Fruit fly (Drosophila melanogaster): ENCODE results near the gene CG2218.
A peak's percentile ranks its signal among the peaks of the same experiment; 100 is the strongest.

The CG2218 gene

dm6 chr3R:30449446-30449845 is 21.4 kb upstream of the CG2218 start (continued):
- TF ChIP-seq ftz-f1 (GFP tag; optimal IDR thresholded peaks at IDR 0.05), result peak; percentile 48
- no peak for TF ChIP-seq tup (GFP tag; optimal IDR thresholded peaks at IDR 0.05)
- TF ChIP-seq Med (GFP tag), result peak; percentile 60
- TF ChIP-seq kay (GFP tag; optimal IDR thresholded peaks at IDR 0.05), result no peak
- peak; percentile 66 for TF ChIP-seq sens (GFP tag)
- peak; percentile 8 for TF ChIP-seq cwo (GFP tag; optimal IDR thresholded peaks at IDR 0.05)
- peak; percentile 94 for TF ChIP-seq exex (tag; optimal IDR thresholded peaks at IDR 0.05)
- peak; percentile 54; the same call in 1 of the 2 replicates for TF ChIP-seq GATAe (GFP tag; conservative IDR thresholded peaks at IDR 0.05)
- no peak for TF ChIP-seq wek (GFP tag; optimal IDR thresholded peaks at IDR 0.05)
- TF ChIP-seq Dip3 (GFP tag; optimal IDR thresholded peaks at IDR 0.05), result no peak
- TF ChIP-seq CG17328 (GFP tag; IDR thresholded peaks at IDR 0.05), result no peak
- no peak for TF ChIP-seq CG10654 (GFP tag; optimal IDR thresholded peaks at IDR 0.05)
- 0 out of 2 replicates have a peak, but pooled peaks have one; percentile 5 for TF ChIP-seq crol (GFP tag; IDR thresholded peaks at IDR 0.05)
- TF ChIP-seq CG14965 (GFP tag; optimal IDR thresholded peaks at IDR 0.05; ENCODE audit: borderline replicate concordance), result no peak
- TF ChIP-seq HLH4C (GFP tag; IDR thresholded peaks at IDR 0.05; ENCODE audit: partially characterized antibody), result peak; percentile 8; the same call in 2 of the 3 replicates
- TF ChIP-seq Hmr (GFP tag; optimal IDR thresholded peaks at IDR 0.05), result no peak
- peak; percentile 48 for TF ChIP-seq ERR (GFP tag; optimal IDR thresholded peaks at IDR 0.05)
- TF ChIP-seq Ets65A (GFP tag), result no peak
- TF ChIP-seq CG34376 (GFP tag; optimal IDR thresholded peaks at IDR 0.05), result peak; percentile 26
- no peak for TF ChIP-seq CG18599 (GFP tag; optimal IDR thresholded peaks at IDR 0.05)
- no peak for TF ChIP-seq CG12219 (GFP tag; optimal IDR thresholded peaks at IDR 0.05)
- no peak for TF ChIP-seq CG4707 (GFP tag; optimal IDR thresholded peaks at IDR 0.05)
- TF ChIP-seq Drgx (GFP tag; IDR thresholded peaks at IDR 0.05), result no peak
- no peak for TF ChIP-seq C15 (GFP tag; IDR thresholded peaks at IDR 0.05)

dm6 chr3R:30444946-30445345 is 16.9 kb upstream of the CG2218 start, which contains the start of gene Osi23:
Gene Osi23 (minus strand): TSS chr3R:30445046.
- no peak for TF ChIP-seq CG14710 (tag; optimal IDR thresholded peaks at IDR 0.05)
- no peak for TF ChIP-seq toy (GFP tag; IDR thresholded peaks at IDR 0.05)
- TF ChIP-seq CG13287 (GFP tag; IDR thresholded peaks at IDR 0.05; ENCODE audit: partially characterized antibody), result no peak
- no peak for TF ChIP-seq tin (GFP tag; optimal IDR thresholded peaks at IDR 0.05)
- no peak for TF ChIP-seq CG33213 (GFP tag; optimal IDR thresholded peaks at IDR 0.05)
- TF ChIP-seq CG6254 (GFP tag; optimal IDR thresholded peaks at IDR 0.05), result no peak
- no peak for TF ChIP-seq CG14965 (GFP tag; optimal IDR thresholded peaks at IDR 0.05; ENCODE audit: borderline replicate concordance)
- no peak for TF ChIP-seq CG4282 (GFP tag; optimal IDR thresholded peaks at IDR 0.05)
- no peak for TF ChIP-seq ATbp (GFP tag; optimal IDR thresholded peaks at IDR 0.05)
- no peak for TF ChIP-seq Lhr (GFP tag; optimal IDR thresholded peaks at IDR 0.05)
- no peak for TF ChIP-seq dysf (GFP tag; IDR thresholded peaks at IDR 0.05)
- no peak for TF ChIP-seq CG8388 (GFP tag; optimal IDR thresholded peaks at IDR 0.05)

dm6 chr3R:30443549-30444133 is 15.6 kb upstream of the CG2218 start, which contains the start of gene CG15537:
Gene CG15537 (minus strand): TSS chr3R:30443599.
- TF ChIP-seq CG2889 (GFP tag; IDR thresholded peaks at IDR 0.05), result no peak
- no peak for TF ChIP-seq CG7556 (GFP tag; optimal IDR thresholded peaks at IDR 0.05)
- TF ChIP-seq E2f2 (GFP tag; IDR thresholded peaks at IDR 0.05), result peak; percentile 49; the same call in 1 of the 2 replicates
- no peak for TF ChIP-seq Atf6 (GFP tag; IDR thresholded peaks at IDR 0.05)
- TF ChIP-seq Dp (GFP tag; optimal IDR thresholded peaks at IDR 0.05), result peak; percentile 58
- TF ChIP-seq CG9215 (GFP tag; IDR thresholded peaks at IDR 0.05), result peak; percentile 44; the same call in 1 of the 2 replicates
